Fruit fly (Drosophila melanogaster): ENCODE data around the gene CG42494.

- TF ChIP-seq psq (GFP tag; optimal IDR thresholded peaks at IDR 0.05), result peak; percentile 66
- no peak for TF ChIP-seq Mio (GFP tag; optimal IDR thresholded peaks at IDR 0.05)
- no peak for TF ChIP-seq pan (optimal IDR thresholded peaks at IDR 0.05)
- TF ChIP-seq dmrt93B (GFP tag; optimal IDR thresholded peaks at IDR 0.05), result no peak
- TF ChIP-seq dsf (GFP tag; optimal IDR thresholded peaks at IDR 0.05; ENCODE audit: borderline replicate concordance), result no peak
- no peak for TF ChIP-seq foxo (GFP tag; optimal IDR thresholded peaks at IDR 0.05)
Observed at dm6 chr3L:3225769-3226457, 41.7 kb downstream of the CG42494 start.

Data from whole organism, wandering third instar larva.